Worm (Caenorhabditis elegans): ENCODE results near the gene Y94H6A.2.

Gene Y94H6A.2

DNA sequence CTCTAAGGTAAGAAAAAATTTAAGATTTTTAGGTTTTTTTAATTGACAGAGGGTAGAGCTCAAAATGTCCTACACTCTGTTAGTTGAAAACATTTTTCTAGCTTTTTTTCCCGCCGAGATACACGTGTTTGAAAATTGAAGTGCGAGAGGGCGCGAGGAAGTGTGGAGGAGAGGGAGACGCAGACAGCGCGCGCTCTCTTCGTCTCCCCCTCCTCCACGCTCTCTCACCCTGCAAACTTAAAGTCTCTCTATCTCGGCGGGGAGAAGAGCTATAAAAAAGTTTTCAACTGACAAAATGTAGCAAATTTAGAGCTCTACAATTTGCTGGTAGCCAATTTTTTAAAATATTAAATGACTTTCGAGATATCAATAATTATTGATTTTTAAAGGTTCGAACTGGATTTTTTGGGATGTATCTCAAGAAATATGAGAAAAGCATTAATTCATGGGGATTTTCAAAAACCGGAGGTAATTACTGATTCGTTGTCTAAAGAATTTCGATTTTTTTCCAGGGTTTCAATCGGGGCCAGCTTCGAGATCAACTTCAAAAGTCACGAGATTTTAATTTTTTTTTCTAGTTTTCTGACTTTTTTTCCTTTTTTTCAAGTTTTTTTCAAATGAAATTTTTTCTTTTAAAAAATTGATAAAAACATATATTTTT is 35.1 kb downstream of the Y94H6A.2 start:
- TF ChIP-seq T20F7.1 (GFP tag; optimal IDR thresholded peaks at IDR 0.05) (no peak), arid-1 (GFP tag; conservative IDR thresholded peaks at IDR 0.05) (peak; percentile 49), zag-1 (tag; optimal IDR thresholded peaks at IDR 0.05) (no peak), lin-15B (tag; optimal IDR thresholded peaks at IDR 0.05) (no peak), nhr-10 (tag; optimal IDR thresholded peaks at IDR 0.05) (no peak), dmd-6 (GFP tag; IDR thresholded peaks at IDR 0.05) (no peak), gei-8 (GFP tag; optimal IDR thresholded peaks at IDR 0.05) (no peak), nhr-41 (GFP tag; IDR thresholded peaks at IDR 0.05) (peak; percentile 35; the same call in 1 of the 2 replicates), skn-1 (tag; optimal IDR thresholded peaks at IDR 0.05) (no peak), dmd-8 (GFP tag; IDR thresholded peaks at IDR 0.05) (no peak; the same call in 1 of the 2 replicates), set-16 (GFP tag; IDR thresholded peaks at IDR 0.05) (peak; percentile 72), dve-1 (tag; optimal IDR thresholded peaks at IDR 0.05; ENCODE audit: insufficient read depth) (no peak), mdt-29 (GFP tag; IDR thresholded peaks at IDR 0.05) (no peak), daf-12 (tag; optimal IDR thresholded peaks at IDR 0.05) (no peak), hif-1 (tag; optimal IDR thresholded peaks at IDR 0.05) (peak in 1 of 2 experiments; percentile 48), ZK337.2 (GFP tag; IDR thresholded peaks at IDR 0.05) (no peak), egl-27 (tag; optimal IDR thresholded peaks at IDR 0.05) (no peak), mdl-1 (tag; optimal IDR thresholded peaks at IDR 0.05) (no peak), D1046.2 (GFP tag; IDR thresholded peaks at IDR 0.05) (no peak), ceh-62 (tag; optimal IDR thresholded peaks at IDR 0.05) (no peak), pha-4 (GFP tag; IDR thresholded peaks at IDR 0.05) (peak; percentile 49; the same call in 1 of the 2 replicates), pha-4 (tag; optimal IDR thresholded peaks at IDR 0.05) (no peak), vab-7 (GFP tag; IDR thresholded peaks at IDR 0.05) (no peak), mxl-3 (GFP tag; optimal IDR thresholded peaks at IDR 0.05) (no peak), ceh-28 (tag; optimal IDR thresholded peaks at IDR 0.05) (no peak), lim-7 (GFP tag; IDR thresholded peaks at IDR 0.05) (no peak), lin-38 (GFP tag; IDR thresholded peaks at IDR 0.05) (no peak), zip-11 (GFP tag; IDR thresholded peaks at IDR 0.05) (0 out of 2 replicates have a peak, but pooled peaks have one; percentile 31), unc-39 (tag; optimal IDR thresholded peaks at IDR 0.05) (no peak), fos-1 (tag; optimal IDR thresholded peaks at IDR 0.05) (no peak), tra-1 (GFP tag; IDR thresholded peaks at IDR 0.05) (no peak), lin-29 (GFP tag; IDR thresholded peaks at IDR 0.05) (no peak), ceh-44 (GFP tag; IDR thresholded peaks at IDR 0.05) (no peak), ztf-7 (tag; optimal IDR thresholded peaks at IDR 0.05) (no peak), pqm-1 (tag; optimal IDR thresholded peaks at IDR 0.05) (no peak), snpc-1.2 (GFP tag; IDR thresholded peaks at IDR 0.05) (no peak; the same call in 1 of the 2 replicates), ceh-32 (tag; optimal IDR thresholded peaks at IDR 0.05; ENCODE audit: poor library complexity) (no peak), Y75B8A.6 (GFP tag; IDR thresholded peaks at IDR 0.05) (no peak), ZK546.5 (tag; optimal IDR thresholded peaks at IDR 0.05) (no peak), aha-1 (tag) (no peak), nhr-76 (tag; optimal IDR thresholded peaks at IDR 0.05) (no peak), nhr-28 (tag; optimal IDR thresholded peaks at IDR 0.05) (no peak), hmg-1.1 (GFP tag; IDR thresholded peaks at IDR 0.05) (peak; percentile 40; the same call in 1 of the 2 replicates), lin-39 (tag; optimal IDR thresholded peaks at IDR 0.05) (no peak), nhr-102 (tag; optimal IDR thresholded peaks at IDR 0.05) (no peak), nhr-111 (GFP tag; optimal IDR thresholded peaks at IDR 0.05) (no peak), mxl-2 (GFP tag; conservative IDR thresholded peaks at IDR 0.05) (no peak), lir-3 (tag; optimal IDR thresholded peaks at IDR 0.05) (no peak), Y48G9A.11 (GFP tag; IDR thresholded peaks at IDR 0.05) (no peak), Y105C5A.15 (GFP tag; IDR thresholded peaks at IDR 0.05) (0 out of 2 replicates have a peak, but pooled peaks have one; percentile 32), attf-4 (tag; optimal IDR thresholded peaks at IDR 0.05) (no peak)
